Fruit fly (Drosophila melanogaster): ENCODE results near the gene Usp39.
A peak's percentile ranks its signal among the peaks of the same experiment; 100 is the strongest.

Gene Usp39

DNA sequence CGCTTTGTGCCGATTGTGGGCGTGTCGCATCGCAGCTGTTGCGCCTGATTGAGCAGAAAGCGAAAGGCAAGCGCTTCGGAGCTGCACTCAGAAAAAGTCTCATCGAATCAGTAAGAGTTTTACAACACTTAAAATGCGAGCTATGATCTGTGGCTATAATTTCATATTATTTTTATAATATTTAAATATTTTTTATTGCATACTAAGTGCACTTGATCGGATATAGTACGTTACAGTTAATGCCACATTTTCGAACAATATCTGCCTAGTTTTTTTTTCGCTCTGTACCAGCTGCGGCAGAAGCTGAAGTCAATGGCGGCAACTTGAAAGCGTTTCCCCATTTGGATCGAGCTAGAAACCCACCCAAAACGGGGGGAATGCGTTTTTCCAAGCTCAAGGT lies 44.8 kb downstream of the Usp39 start (continued):
- TF ChIP-seq unc-4 (GFP tag; IDR thresholded peaks at IDR 0.05; ENCODE audit: partially characterized antibody) (no peak), CG31441 (GFP tag; IDR thresholded peaks at IDR 0.05) (0 out of 2 replicates have a peak, but pooled peaks have one; percentile 21), CG30431 (GFP tag; optimal IDR thresholded peaks at IDR 0.05) (peak; percentile 10), sens-2 (GFP tag; IDR thresholded peaks at IDR 0.05) (no peak), CG6175 (GFP tag; IDR thresholded peaks at IDR 0.05) (no peak), Mrtf (GFP tag; IDR thresholded peaks at IDR 0.05) (peak; percentile 48; the same call in 1 of the 3 replicates), hkb (optimal IDR thresholded peaks at IDR 0.05) (no peak), hkb (GFP tag; IDR thresholded peaks at IDR 0.05) (peak; percentile 46; the same call in 1 of the 2 replicates), Drgx (GFP tag; IDR thresholded peaks at IDR 0.05) (no peak), p53 (GFP tag; optimal IDR thresholded peaks at IDR 0.05) (no peak), CG9817 (tag; optimal IDR thresholded peaks at IDR 0.05) (peak; percentile 8), Sox102F (GFP tag; optimal IDR thresholded peaks at IDR 0.05) (peak; percentile 38), caup (GFP tag; optimal IDR thresholded peaks at IDR 0.05; ENCODE audit: severe bottlenecking) (peak; percentile 4), dmrt99B (tag; optimal IDR thresholded peaks at IDR 0.05) (peak; percentile 31), trem (tag; optimal IDR thresholded peaks at IDR 0.05) (no peak)

DNA sequence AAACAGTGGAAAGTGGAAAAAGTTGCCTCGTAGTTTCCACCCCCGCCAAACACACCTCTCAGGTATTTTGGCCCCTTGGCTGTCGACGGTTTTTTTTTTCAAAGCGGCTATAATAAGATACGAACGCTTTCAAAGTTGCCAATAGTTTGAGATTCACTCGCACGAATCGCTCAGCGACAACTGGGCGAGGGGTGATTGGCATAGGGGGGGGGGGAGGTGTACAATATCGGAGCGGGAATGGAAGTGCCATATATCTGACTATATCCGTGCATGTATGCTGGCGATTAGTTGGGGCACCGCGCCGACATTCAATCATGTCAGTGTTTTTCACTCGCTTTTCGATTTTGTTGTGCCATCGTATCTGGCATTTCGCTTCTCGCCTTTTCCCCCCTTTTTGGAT lies 47.1 kb downstream of the Usp39 start:
- TF ChIP-seq sens-2 (GFP tag; IDR thresholded peaks at IDR 0.05) = no peak
- TF ChIP-seq CG3838 (GFP tag; optimal IDR thresholded peaks at IDR 0.05) = no peak
- TF ChIP-seq crol (GFP tag; IDR thresholded peaks at IDR 0.05) = peak; percentile 78
- no peak for TF ChIP-seq Hr39 (optimal IDR thresholded peaks at IDR 0.05)
- TF ChIP-seq CG10543 (GFP tag; optimal IDR thresholded peaks at IDR 0.05) = peak; percentile 40
- TF ChIP-seq hkb (optimal IDR thresholded peaks at IDR 0.05) = no peak
- no peak for TF ChIP-seq hkb (GFP tag; IDR thresholded peaks at IDR 0.05)
- no peak for TF ChIP-seq chif (GFP tag; optimal IDR thresholded peaks at IDR 0.05)
- TF ChIP-seq CG11247 (GFP tag; IDR thresholded peaks at IDR 0.05) = no peak
- TF ChIP-seq z (GFP tag; IDR thresholded peaks at IDR 0.05) = peak; percentile 83
- TF ChIP-seq pum (GFP tag; optimal IDR thresholded peaks at IDR 0.05) = no peak
- no peak for TF ChIP-seq CG17359 (tag; optimal IDR thresholded peaks at IDR 0.05)
- no peak for TF ChIP-seq exex (tag; optimal IDR thresholded peaks at IDR 0.05)
- peak; percentile 13 for TF ChIP-seq Med (GFP tag)
